Worm (Caenorhabditis elegans): ENCODE measurements around the gene Y25C1A.14.
"Not testable (repeated sequence)": the region's sequence is repeated elsewhere in the genome, so short reads cannot be mapped to it uniquely, and the experiment has no call there.

Y25C1A.14 gene

DNA sequence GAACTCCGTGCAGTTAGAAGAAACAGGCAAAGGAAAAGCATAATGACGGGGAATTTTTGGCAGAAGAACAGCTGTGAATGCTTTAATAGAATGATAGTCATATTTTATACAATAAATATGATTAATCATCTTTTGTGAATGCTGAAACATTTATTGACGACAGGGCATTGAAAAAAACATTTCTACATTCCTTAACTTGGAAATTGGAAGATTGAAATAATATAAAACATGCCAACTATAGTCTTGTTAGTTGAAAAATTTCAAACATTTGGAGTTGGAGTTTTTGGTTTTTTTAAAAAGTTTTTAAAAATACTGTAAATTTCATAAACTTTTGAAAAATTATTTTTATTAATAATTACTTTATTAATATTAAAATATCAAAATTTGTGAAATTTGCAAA lies at the start of gene Y25C1A.14:
Y25C1A.14 (minus strand) TSS at position 101 of the 400 bp plus-strand sequence.
- no peak for TF ChIP-seq unc-62 (GFP tag; optimal IDR thresholded peaks at IDR 0.05)

DNA sequence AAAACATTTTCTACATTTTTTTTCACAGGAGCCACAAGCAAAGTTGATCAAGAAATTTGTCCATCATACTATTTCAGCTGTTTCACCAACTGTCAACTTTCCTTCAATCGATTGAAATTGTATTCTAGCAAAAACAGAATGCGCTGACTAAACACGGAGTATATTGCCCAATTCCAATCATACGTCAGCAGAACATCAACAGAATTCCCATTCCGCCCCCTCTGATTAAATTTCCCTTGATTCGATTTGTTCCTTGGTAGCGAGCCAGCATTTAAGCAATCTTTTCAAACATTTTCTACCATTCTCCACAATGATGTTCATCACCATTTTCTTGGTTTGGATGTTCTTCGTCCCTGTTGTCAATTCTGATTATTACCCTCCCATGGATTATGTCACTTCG lies 49.1 kb upstream of the Y25C1A.14 start, which contains the start of gene T10D4.15:
T10D4.15 (plus strand) TSS at position 301 of the 400 bp plus-strand sequence.
- TF ChIP-seq unc-62 (GFP tag; optimal IDR thresholded peaks at IDR 0.05), result no peak

DNA sequence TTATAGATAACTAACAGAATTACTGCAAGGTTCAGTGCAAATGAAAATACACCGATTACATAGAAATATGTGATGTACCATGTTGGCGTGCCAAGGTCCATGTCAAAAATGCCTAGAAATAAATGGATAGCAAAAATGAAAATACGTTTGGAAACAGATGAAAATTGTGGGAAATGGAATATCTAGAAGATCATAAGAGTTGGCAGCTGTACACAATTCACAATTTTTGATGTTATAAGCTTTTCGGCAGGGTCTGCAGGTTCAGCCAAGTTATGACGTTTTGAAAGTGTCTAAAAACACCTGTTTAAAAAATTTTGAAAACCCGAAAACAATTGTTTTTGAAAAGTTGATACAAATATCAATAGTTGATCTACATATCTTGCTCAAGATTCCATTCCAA lies 47.8 kb upstream of the Y25C1A.14 start, which contains the start of gene sri-43:
sri-43 (minus strand) TSS at position 101 of the 400 bp plus-strand sequence.
- TF ChIP-seq unc-62 (GFP tag; optimal IDR thresholded peaks at IDR 0.05), result not testable (repeated sequence)

DNA sequence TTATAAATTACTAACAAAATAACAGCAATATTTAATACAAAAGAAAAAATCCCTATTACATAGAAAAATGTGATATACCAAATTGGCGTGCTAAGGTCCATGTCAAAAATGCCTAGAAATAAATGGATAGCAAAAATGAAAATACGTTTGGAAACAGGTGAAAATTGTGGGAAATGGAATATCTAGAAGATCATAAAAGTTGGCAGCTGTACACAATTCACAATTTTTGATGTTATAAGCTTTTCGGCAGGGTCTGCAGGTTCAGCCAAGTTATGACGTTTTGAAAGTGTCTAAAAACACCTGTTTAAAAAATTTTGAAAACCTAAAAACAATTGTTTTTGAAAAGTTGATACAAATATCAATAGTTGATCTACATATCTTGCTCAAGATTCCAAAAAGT lies 46.1 kb upstream of the Y25C1A.14 start, which contains the start of gene sri-42:
sri-42 (minus strand) TSS at position 101 of the 400 bp plus-strand sequence.
- TF ChIP-seq unc-62 (GFP tag; optimal IDR thresholded peaks at IDR 0.05), result not testable (repeated sequence)

DNA sequence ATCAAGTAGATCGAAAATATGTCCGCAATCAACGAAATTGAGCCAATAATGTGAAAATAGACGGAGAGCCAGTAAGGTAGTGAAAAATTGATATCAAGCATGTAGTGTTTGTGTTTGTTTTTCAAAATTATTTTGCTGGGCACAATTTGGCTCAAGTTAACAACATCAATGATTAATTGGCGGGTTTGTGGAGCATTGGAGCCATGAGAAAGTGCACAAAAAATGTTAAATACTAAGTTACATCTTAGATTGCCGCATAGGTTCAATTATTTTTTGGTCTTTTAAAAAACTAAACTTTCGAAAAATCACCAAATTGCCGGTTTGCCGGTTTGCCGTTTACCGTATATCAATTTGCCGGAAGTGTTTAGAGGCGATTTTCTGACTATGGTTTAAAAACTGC lies 41.0 kb upstream of the Y25C1A.14 start, which contains the start of gene sri-54:
sri-54 (minus strand) TSS at position 101 of the 400 bp plus-strand sequence.
- TF ChIP-seq unc-62 (GFP tag; optimal IDR thresholded peaks at IDR 0.05), result no peak

DNA sequence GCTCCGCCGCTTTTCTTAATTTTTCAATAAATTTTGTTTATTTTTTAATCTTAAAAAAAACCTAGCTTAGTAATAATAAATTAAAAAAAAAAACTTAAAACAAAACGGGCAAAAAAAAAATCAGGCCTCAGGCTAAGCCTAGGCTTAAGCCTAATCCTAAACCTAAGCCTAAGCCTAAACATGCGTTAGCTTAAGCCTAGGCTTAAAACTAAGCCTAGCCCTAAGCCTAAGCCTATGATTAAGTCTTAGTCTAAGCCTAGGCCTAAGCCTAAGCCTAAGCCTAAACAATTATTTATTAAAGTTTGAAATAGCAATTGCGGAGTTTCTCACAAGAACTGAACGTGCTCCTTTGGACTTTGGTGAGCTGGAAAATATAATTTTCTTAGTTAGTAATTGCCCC lies 38.5 kb upstream of the Y25C1A.14 start:
- TF ChIP-seq unc-62 (GFP tag; optimal IDR thresholded peaks at IDR 0.05), result no peak

DNA sequence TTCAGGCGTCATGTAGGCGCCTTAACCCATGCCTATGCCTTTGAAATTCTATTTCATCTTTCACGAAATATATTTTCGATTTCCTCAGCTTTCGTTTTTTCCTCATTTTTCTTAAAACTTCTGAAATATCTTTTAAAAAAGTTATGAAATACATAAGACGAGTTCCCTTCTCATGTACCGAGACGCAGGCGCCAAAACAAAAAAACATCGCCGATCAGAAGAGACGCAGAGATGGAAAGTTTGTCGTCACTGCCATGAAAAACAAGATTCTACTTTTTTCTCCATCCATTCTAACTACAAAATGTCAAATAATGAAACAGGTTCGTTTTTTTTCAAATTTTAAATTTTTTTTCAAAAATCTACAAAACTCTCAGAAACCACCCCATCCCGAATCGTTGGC lies 32.2 kb upstream of the Y25C1A.14 start, which contains the start of gene chil-24:
chil-24 (plus strand) TSS at position 156 of the 400 bp plus-strand sequence.
- no peak for TF ChIP-seq unc-62 (GFP tag; optimal IDR thresholded peaks at IDR 0.05)

DNA sequence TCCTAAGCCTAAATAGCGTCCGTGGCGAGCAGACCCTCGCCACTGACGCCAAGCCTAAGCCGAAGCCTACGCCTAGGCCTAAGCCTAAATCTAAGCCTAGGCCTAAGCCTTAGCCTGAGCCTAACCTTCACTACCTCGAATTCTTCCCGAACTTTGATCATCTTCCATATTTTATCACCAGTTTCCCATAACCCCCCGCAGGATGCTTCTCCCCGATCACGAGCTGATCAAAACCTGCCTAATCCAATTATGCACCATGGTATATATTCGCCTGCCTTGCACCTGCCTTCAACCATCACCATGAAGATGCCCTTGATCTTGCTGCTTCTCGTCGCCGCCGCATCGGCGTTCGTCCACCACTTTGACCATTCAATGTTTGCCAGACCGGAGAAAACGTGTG lies 30.0 kb upstream of the Y25C1A.14 start, which contains the start of gene ins-31:
ins-31 (plus strand) TSS at position 301 of the 400 bp plus-strand sequence.
- not testable (repeated sequence) for TF ChIP-seq unc-62 (GFP tag; optimal IDR thresholded peaks at IDR 0.05)

DNA sequence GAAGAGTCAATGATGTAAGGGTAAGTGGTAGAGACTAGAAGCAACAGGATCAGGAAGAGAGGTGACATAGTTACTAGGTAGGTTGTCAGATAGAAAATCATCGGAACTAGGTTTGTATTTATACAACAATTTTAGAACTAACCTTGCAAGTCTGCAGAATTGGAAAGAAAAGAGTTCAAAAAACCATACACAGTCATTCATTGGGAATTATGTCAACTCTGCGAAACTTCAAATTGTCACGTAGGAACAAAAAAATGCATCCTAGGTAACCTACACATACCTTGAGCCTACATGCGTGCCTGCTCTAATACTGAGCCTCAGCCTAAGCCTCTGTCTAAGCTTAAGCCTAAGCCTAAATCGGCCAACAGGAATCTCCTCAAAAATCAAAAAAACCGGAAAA lies 29.6 kb upstream of the Y25C1A.14 start, which contains the start of gene ins-19:
ins-19 (minus strand) TSS at position 101 of the 400 bp plus-strand sequence.
- TF ChIP-seq unc-62 (GFP tag; optimal IDR thresholded peaks at IDR 0.05), result no peak

DNA sequence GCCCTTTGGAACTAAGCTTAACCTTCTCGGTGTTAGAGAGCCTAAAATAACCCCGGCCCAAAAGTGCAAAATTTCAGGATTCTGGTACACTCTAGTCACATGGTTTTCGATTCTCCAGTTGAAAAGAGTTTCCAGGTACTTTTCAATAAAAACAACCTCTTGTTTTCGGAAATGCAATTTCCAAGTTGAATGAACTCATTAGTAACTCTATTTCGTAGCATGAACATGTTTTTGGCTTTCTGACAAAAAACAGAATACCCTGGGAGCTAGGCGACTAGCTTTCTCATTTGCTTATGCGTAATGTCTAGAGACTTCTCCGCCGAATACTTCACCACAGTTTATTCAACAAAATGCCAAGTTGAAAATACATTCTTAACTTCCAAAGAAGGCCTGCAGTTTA lies 26.4 kb upstream of the Y25C1A.14 start, which contains the start of gene srh-71:
srh-71 (plus strand) TSS at position 301 of the 400 bp plus-strand sequence.
- no peak for TF ChIP-seq unc-62 (GFP tag; optimal IDR thresholded peaks at IDR 0.05)

DNA sequence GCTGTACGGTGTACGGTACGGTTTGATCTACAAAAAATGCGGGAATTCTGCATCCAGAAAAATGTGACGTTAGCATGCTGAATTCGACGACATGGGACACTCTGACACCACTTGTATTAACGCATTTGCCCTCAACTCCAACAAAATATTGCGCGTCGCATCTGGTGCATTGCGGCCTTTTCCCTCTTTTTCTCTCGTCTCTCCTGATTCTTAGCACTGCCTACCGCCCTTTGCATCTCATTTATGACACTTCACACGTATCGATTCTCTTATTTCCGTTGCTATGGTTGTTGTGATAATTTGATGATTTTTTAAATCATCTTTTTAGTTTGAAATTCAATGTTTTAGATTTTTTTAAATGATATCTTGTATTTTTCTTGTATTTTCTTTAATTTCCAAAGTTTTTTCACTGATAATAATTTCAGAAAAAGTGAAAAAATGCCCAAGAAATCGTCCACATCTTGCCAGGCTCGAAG lies 22.2 kb upstream of the Y25C1A.14 start, which contains the start of gene T10D4.6:
T10D4.6 (plus strand) TSS at position 426 of the 476 bp plus-strand sequence.
- TF ChIP-seq unc-62 (GFP tag; optimal IDR thresholded peaks at IDR 0.05), result no peak

DNA sequence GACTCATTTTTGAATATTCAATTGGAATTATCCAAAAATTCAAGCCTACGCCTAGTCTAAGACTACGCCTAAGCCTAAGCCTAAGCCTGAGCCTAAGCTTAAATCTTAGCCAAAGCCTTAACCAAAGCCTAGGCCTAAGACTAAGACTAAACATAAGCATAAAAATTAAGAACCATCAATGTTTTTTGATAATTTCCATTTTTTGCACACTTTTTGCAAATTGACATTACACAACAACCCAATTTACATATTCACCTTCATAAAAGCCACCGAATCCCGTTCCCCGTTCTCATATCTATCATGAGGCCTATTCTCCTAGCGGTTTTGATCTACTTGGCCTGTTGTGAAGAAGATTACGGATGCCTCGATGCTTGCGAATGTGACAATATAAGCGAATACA lies 20.7 kb upstream of the Y25C1A.14 start, which contains the start of gene T10D4.7:
T10D4.7 (plus strand) TSS at position 301 of the 400 bp plus-strand sequence.
- no peak for TF ChIP-seq unc-62 (GFP tag; optimal IDR thresholded peaks at IDR 0.05)

DNA sequence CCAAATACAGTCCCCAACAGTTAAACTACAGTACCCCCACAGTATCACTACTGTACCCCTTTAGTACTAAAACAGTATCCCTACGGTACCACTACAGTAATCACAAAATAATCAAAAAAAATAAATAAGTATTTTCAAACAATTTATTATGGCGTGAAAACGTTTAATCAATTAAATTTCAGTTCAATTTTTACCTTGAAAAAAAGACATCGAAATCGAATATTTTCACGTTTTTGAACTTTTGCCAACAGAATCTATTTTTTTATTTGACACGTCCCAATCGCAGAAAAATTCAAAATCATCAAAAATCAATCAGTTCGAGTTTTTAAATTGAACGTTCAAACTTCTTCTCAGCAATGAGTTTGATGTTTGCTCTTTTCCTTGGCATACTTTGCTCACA lies 17.2 kb upstream of the Y25C1A.14 start, which contains the start of gene clec-123:
clec-123 (plus strand) TSS at position 301 of the 400 bp plus-strand sequence.
- no peak for TF ChIP-seq unc-62 (GFP tag; optimal IDR thresholded peaks at IDR 0.05)

DNA sequence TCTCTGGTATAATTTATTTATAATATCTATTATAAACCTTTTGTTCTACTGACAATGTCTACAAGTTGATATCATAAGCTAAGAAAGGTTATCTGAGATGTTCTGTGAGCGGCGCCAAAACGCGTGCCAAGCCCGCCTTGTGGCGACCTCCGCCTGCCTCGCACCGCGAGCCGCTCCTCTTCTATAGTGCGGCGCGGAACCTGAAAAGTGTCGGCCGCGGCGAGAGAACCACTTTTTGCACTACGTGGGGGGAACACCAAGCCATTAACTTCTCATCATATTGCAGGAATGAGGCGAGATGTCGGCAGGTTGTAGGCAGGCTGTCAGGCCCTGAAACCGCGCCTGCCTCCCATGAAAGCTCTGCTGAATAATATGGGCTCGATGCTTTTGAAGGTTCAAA lies 16.5 kb upstream of the Y25C1A.14 start:
- no peak for TF ChIP-seq unc-62 (GFP tag; optimal IDR thresholded peaks at IDR 0.05)

DNA sequence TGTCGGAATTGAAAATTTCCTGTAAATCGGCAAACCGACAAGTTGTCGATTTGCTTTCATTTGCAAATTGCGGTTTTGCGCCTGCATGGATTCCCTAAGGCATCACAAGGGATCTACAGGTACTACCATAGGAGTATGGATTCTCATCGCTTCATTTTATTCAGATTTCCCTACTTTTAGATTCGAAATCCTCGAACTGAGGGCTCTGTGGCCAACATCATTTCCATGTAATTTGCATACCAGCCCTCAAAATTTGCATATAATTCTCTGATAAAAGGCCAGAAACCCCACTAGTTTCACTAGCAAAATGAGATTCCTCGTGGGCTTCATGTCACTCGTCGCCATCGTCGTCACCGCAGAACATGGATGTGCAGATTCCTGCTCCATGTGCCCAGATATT lies 15.6 kb upstream of the Y25C1A.14 start, which contains the start of gene Y25C1A.2:
Y25C1A.2 (plus strand) TSS at position 301 of the 400 bp plus-strand sequence.
- TF ChIP-seq unc-62 (GFP tag; optimal IDR thresholded peaks at IDR 0.05), result no peak

DNA sequence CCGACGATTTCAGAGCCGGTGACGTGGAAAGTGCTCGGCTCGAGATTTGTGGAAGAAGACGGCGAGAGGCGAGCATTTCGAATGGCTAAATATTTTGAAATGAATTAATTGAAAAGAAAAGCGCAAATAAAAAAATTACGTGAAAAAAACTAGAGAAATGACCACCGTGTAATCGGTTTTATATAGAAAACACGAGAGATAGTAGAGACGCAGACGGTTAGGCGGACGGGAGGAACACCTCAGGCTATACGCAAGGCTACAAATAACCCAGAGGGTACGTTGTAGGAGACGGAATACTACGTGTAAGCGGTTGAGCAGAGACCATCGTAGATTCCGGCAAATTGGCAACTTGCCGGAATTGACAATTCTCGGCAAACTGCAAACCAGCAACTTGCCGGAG lies 14.4 kb upstream of the Y25C1A.14 start, which contains the start of gene Y25C1A.13:
Y25C1A.13 (minus strand) TSS at position 101 of the 400 bp plus-strand sequence.
- no peak for TF ChIP-seq unc-62 (GFP tag; optimal IDR thresholded peaks at IDR 0.05)

DNA sequence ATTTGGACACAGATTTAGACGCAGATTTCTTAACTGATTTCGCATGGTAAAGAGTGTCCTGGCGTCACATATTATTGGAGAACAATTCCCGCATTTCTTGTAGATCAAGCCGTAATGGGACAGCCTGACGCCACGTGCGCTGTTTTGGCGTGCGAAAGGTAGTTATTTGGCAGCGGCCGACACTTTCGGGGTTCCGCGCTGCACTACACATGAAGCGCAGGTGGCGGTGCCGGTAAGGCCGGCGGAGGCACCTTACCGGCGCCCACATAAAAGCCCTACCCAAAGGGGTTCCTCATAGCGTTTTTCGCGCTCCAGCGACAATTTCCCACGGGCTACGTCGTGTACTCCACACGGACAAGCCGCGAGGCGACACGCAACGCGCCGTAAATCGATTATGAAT lies 13.3 kb upstream of the Y25C1A.14 start:
- no peak for TF ChIP-seq unc-62 (GFP tag; optimal IDR thresholded peaks at IDR 0.05)
